Fruit fly (Drosophila melanogaster) whole organism, embryonic: ENCODE measurements around the gene Lst8.

ENCODE experiments used
- Atf3 ChIP-seq: fragments of 200-800 bp; sonication (Bioruptor generic); optimal IDR thresholded peaks from 3 replicates; lab custom pipeline; 2016; ENCODE audit warnings: missing biosample characterization, missing genetic modification characterization
- Blimp-1 ChIP-seq: fragments of 200-800 bp; sonication (Bioruptor generic); optimal IDR thresholded peaks from 3 replicates; lab custom pipeline; 2018; ENCODE audit warnings: missing biosample characterization, missing genetic modification characterization, mild to moderate bottlenecking, moderate library complexity, missing genetic modification reagents
- CG11456 ChIP-seq: fragments of 200-800 bp; sonication (Bioruptor generic); IDR thresholded peaks from 3 replicates; pipeline ENCODE4 v1.3.6; 2022; ENCODE audit warnings: missing biosample characterization, missing genetic modification characterization
- CG11560 ChIP-seq: fragments of 200-800 bp; sonication (Bioruptor generic); IDR thresholded peaks from 3 replicates; pipeline ENCODE4 v1.3.6; 2022; ENCODE audit warnings: missing biosample characterization, missing genetic modification characterization
- CG12236 ChIP-seq: fragments of 200-800 bp; sonication (Bioruptor generic); optimal IDR thresholded peaks from 2 replicates; lab custom pipeline; 2016; ENCODE audit warnings: missing biosample characterization, missing genetic modification characterization
- CG12744 ChIP-seq: fragments of 200-800 bp; sonication (Bioruptor generic); optimal IDR thresholded peaks from 2 replicates; lab custom pipeline; 2016; ENCODE audit warnings: missing biosample characterization, missing genetic modification characterization
- CG17568 ChIP-seq: fragments of 200-800 bp; sonication (Bioruptor generic); optimal IDR thresholded peaks from 2 replicates; lab custom pipeline; 2018; ENCODE audit warnings: missing biosample characterization, mild to moderate bottlenecking, missing genetic modification characterization, moderate library complexity
- CG18011 ChIP-seq: fragments of 200-800 bp; sonication (Bioruptor generic); optimal IDR thresholded peaks from 2 replicates; lab custom pipeline; 2017; ENCODE audit warnings: missing biosample characterization, missing genetic modification characterization, mild to moderate bottlenecking, moderate library complexity, missing genotype
- CG2875 ChIP-seq: fragments of 200-800 bp; sonication (Bioruptor generic); optimal IDR thresholded peaks from 2 replicates; lab custom pipeline; 2017; ENCODE audit warnings: missing biosample characterization, mild to moderate bottlenecking, missing genetic modification characterization, missing genetic modification reagents
- CG32772 ChIP-seq: fragments of 200-800 bp; sonication (Bioruptor generic); IDR thresholded peaks from 2 replicates; pipeline ENCODE4 v1.3.6; 2022; ENCODE audit warnings: missing biosample characterization, missing genetic modification characterization
- CG4282 ChIP-seq: fragments of 200-800 bp; sonication (Bioruptor generic); optimal IDR thresholded peaks from 2 replicates; lab custom pipeline; 2016; ENCODE audit warnings: missing biosample characterization, missing genetic modification characterization
- CG5180 ChIP-seq: fragments of 200-800 bp; sonication (Bioruptor generic); optimal IDR thresholded peaks from 3 replicates; lab custom pipeline; 2017; ENCODE audit warnings: missing biosample characterization, missing genetic modification characterization, mild to moderate bottlenecking, moderate library complexity, missing genetic modification reagents
- CG5245 ChIP-seq: fragments of 200-800 bp; sonication (Bioruptor generic); optimal IDR thresholded peaks from 3 replicates; lab custom pipeline; 2016; ENCODE audit warnings: missing biosample characterization, missing genetic modification characterization
- CG6272 ChIP-seq: fragments of 200-800 bp; sonication (Bioruptor generic); IDR thresholded peaks from 2 replicates; pipeline ENCODE4 v1.3.6; 2022; ENCODE audit warnings: missing biosample characterization, missing genetic modification characterization
- CG6813 ChIP-seq: fragments of 200-800 bp; sonication (Bioruptor generic); optimal IDR thresholded peaks from 2 replicates; lab custom pipeline; 2017; ENCODE audit warnings: missing biosample characterization, missing genetic modification characterization, mild to moderate bottlenecking, moderate library complexity, missing genetic modification reagents
- CG8290 ChIP-seq, 3 experiments: fragments of 200-800 bp; sonication (Bioruptor generic); optimal IDR thresholded peaks; 2 replicates each; lab custom pipeline; 2016 to 2019; ENCODE audit warnings: missing biosample characterization in 3 of 3, missing genetic modification characterization in 3 of 3, mild to moderate bottlenecking in 2 of 3, moderate library complexity in 1 of 3
- CG8944 ChIP-seq: fragments of 200-800 bp; sonication (Bioruptor generic); optimal IDR thresholded peaks from 3 replicates; lab custom pipeline; 2016; ENCODE audit warnings: missing biosample characterization, missing genetic modification characterization
- CkIIα-i1 ChIP-seq: fragments of 200-800 bp; sonication (Bioruptor generic); IDR thresholded peaks from 2 replicates; pipeline ENCODE4 v1.3.6; 2022; ENCODE audit warnings: missing biosample characterization, missing genetic modification characterization
- Deaf1 ChIP-seq: fragments of 200-800 bp; optimal IDR thresholded peaks from 3 replicates; lab custom pipeline; 2019; ENCODE audit warnings: missing biosample characterization, mild to moderate bottlenecking, missing genetic modification characterization, moderate library complexity
- Dll ChIP-seq: fragments of 200-800 bp; sonication (Bioruptor generic); IDR thresholded peaks from 4 replicates; pipeline ENCODE4 v1.3.6; 2022; ENCODE audit warnings: missing biosample characterization, missing genetic modification characterization; ENCODE audit not compliant: partially characterized antibody
- Doc2 ChIP-seq: fragments of 200-800 bp; sonication (Bioruptor generic); IDR thresholded peaks from 2 replicates; pipeline ENCODE4 v1.3.6; 2022; ENCODE audit warnings: missing biosample characterization, missing genetic modification characterization
- Ets65A ChIP-seq: fragments of 200-800 bp; sonication (Bioruptor generic); peaks from one replicate; lab custom pipeline; 2016; ENCODE audit warnings: missing biosample characterization, missing genetic modification characterization
- Fer2 ChIP-seq: fragments of 200-800 bp; sonication (Bioruptor generic); optimal IDR thresholded peaks from 2 replicates; lab custom pipeline; 2018; ENCODE audit warnings: missing biosample characterization, mild to moderate bottlenecking, missing genetic modification characterization, moderate library complexity
- Hr51 ChIP-seq, 2 experiments: fragments of 200-800 bp; sonication (Bioruptor generic); optimal IDR thresholded peaks; 2 replicates in 1 of 2; 3 replicates in 1 of 2; lab custom pipeline; 2016 to 2018; ENCODE audit warnings: missing biosample characterization in 2 of 2, missing genetic modification characterization in 2 of 2, mild to moderate bottlenecking in 1 of 2, moderate library complexity in 1 of 2
- Lpt ChIP-seq: fragments of >200 bp; optimal IDR thresholded peaks from 2 replicates; lab custom pipeline; 2018; ENCODE audit warnings: missing biosample characterization, missing genetic modification characterization
- MESR4 ChIP-seq: fragments of 200-800 bp; sonication (Bioruptor generic); optimal IDR thresholded peaks from 2 replicates; lab custom pipeline; 2018; ENCODE audit warnings: missing biosample characterization, mild to moderate bottlenecking, missing genetic modification characterization, moderate library complexity
- Mes4 ChIP-seq: fragments of 200-800 bp; sonication (Bioruptor generic); optimal IDR thresholded peaks from 2 replicates; lab custom pipeline; 2016; ENCODE audit warnings: missing biosample characterization, missing genetic modification characterization
- Opbp ChIP-seq: fragments of 200-800 bp; sonication (Bioruptor generic); IDR thresholded peaks from 3 replicates; pipeline ENCODE4 v1.3.6; 2022; ENCODE audit warnings: missing biosample characterization, missing genetic modification characterization; ENCODE audit not compliant: partially characterized antibody
- Optix ChIP-seq: fragments of 200-800 bp; sonication (Bioruptor generic); IDR thresholded peaks from 3 replicates; pipeline ENCODE4 v1.3.6; 2022; ENCODE audit warnings: missing biosample characterization, missing genetic modification characterization
- Ravus ChIP-seq: fragments of 200-800 bp; sonication (Bioruptor generic); IDR thresholded peaks from 2 replicates; pipeline ENCODE4 v1.3.6; 2022; ENCODE audit warnings: missing biosample characterization, missing genetic modification characterization
- Taf1 ChIP-seq: fragments of 200-800 bp; sonication (Bioruptor generic); IDR thresholded peaks from 2 replicates; pipeline ENCODE4 v1.3.6; 2022; ENCODE audit warnings: missing biosample characterization, missing genetic modification characterization
- Vsx1 ChIP-seq: fragments of 200-800 bp; sonication (Bioruptor generic); optimal IDR thresholded peaks from 2 replicates; lab custom pipeline; 2017; ENCODE audit warnings: missing biosample characterization, mild to moderate bottlenecking, missing genetic modification characterization, missing genetic modification reagents
- aop ChIP-seq: fragments of 200-800 bp; sonication (Bioruptor generic); IDR thresholded peaks from 2 replicates; pipeline ENCODE4 v1.3.6; 2022; ENCODE audit warnings: missing biosample characterization, missing genetic modification characterization
- bbx ChIP-seq: fragments of 200-800 bp; sonication (Bioruptor generic); IDR thresholded peaks from 2 replicates; pipeline ENCODE4 v1.3.6; 2022; ENCODE audit warnings: missing biosample characterization, missing genetic modification characterization; ENCODE audit not compliant: partially characterized antibody
- br ChIP-seq: fragments of >200 bp; optimal IDR thresholded peaks from 2 replicates; lab custom pipeline; 2017
- cg ChIP-seq: fragments of 200-800 bp; sonication (Bioruptor generic); optimal IDR thresholded peaks from 3 replicates; lab custom pipeline; 2019; ENCODE audit warnings: missing biosample characterization, mild to moderate bottlenecking, missing genetic modification characterization, moderate library complexity
- ems ChIP-seq: fragments of 200-800 bp; sonication (Bioruptor generic); optimal IDR thresholded peaks from 3 replicates; lab custom pipeline; 2016; ENCODE audit warnings: missing biosample characterization, missing genetic modification characterization
- hbn ChIP-seq: fragments of 200-800 bp; sonication (Bioruptor generic); IDR thresholded peaks from 2 replicates; pipeline ENCODE4 v1.3.6; 2022; ENCODE audit warnings: missing biosample characterization, missing genetic modification characterization; ENCODE audit not compliant: partially characterized antibody
- jigr1 ChIP-seq: fragments of 200-800 bp; sonication (Bioruptor generic); IDR thresholded peaks from 3 replicates; pipeline ENCODE4 v1.3.6; 2022; ENCODE audit warnings: missing biosample characterization, missing genetic modification characterization
- luna ChIP-seq: fragments of 200-800 bp; sonication (Bioruptor generic); optimal IDR thresholded peaks from 2 replicates; lab custom pipeline; 2016; ENCODE audit warnings: missing biosample characterization, missing genetic modification characterization
- otp ChIP-seq: fragments of 200-800 bp; sonication (Bioruptor generic); IDR thresholded peaks from 3 replicates; pipeline ENCODE4, ENCODE4 v1.3.6; 2022; ENCODE audit warnings: missing biosample characterization, missing genetic modification characterization
- phol ChIP-seq: fragments of 200-800 bp; sonication (Bioruptor generic); optimal IDR thresholded peaks from 3 replicates; lab custom pipeline; 2018; ENCODE audit warnings: missing biosample characterization, mild to moderate bottlenecking, missing genetic modification characterization, moderate library complexity
- seq ChIP-seq: fragments of 200-800 bp; sonication (Bioruptor generic); IDR thresholded peaks from 2 replicates; pipeline ENCODE4 v1.3.6; 2022; ENCODE audit warnings: missing biosample characterization, missing genetic modification characterization
- sna ChIP-seq: fragments of 200-800 bp; sonication (Bioruptor generic); IDR thresholded peaks from 2 replicates; pipeline ENCODE4 v1.3.6; 2022; ENCODE audit warnings: missing biosample characterization, missing genetic modification characterization; ENCODE audit not compliant: partially characterized antibody
- sr ChIP-seq: fragments of 200-800 bp; sonication (Bioruptor generic); IDR thresholded peaks from 3 replicates; pipeline ENCODE4 v1.3.6; 2022; ENCODE audit warnings: missing biosample characterization, missing genetic modification characterization
- tll ChIP-seq, 2 experiments: fragments of 200-800 bp in 1 of 2; fragments of >200 bp in 1 of 2; sonication (Bioruptor generic) in 1 of 2; optimal IDR thresholded peaks; 2 replicates each; lab custom pipeline; 2017 to 2019; ENCODE audit warnings: missing biosample characterization in 2 of 2, missing genetic modification characterization in 2 of 2, mild to moderate bottlenecking in 1 of 2, moderate library complexity in 1 of 2
- twi ChIP-seq: fragments of 200-800 bp; optimal IDR thresholded peaks from 2 replicates; lab custom pipeline; 2019; ENCODE audit warnings: missing biosample characterization, mild to moderate bottlenecking, missing genetic modification characterization, moderate library complexity
- unc-4 ChIP-seq: fragments of 200-800 bp; sonication (Bioruptor generic); IDR thresholded peaks from 2 replicates; pipeline ENCODE4 v1.3.6; 2022; ENCODE audit warnings: missing biosample characterization, missing genetic modification characterization; ENCODE audit not compliant: partially characterized antibody

Lst8 gene

dm6 chrX:9578696-9579509 is 26.9 kb downstream of the Lst8 start (continued):
- TF ChIP-seq Optix (GFP tag; lab: Robert Waterston, UW) (peak; percentile 99), Ets65A (GFP tag; lab: Kevin White, UChicago) (peak; percentile 100), cg (GFP tag; lab: Kevin White, UChicago) (no peak), Lpt (GFP tag; lab: Kevin White, UChicago) (no peak), br (lab: Kevin White, UChicago) (no peak), unc-4 (GFP tag; lab: Robert Waterston, UW) (no peak), CkIIα-i1 (peak; percentile 85), Blimp-1 (GFP tag; lab: Kevin White, UChicago) (peak; percentile 98), CG5245 (GFP tag; lab: Kevin White, UChicago) (peak; percentile 98), Mes4 (peak; percentile 98), CG5180 (GFP tag; lab: Kevin White, UChicago) (peak; percentile 90), CG2875 (GFP tag; lab: Kevin White, UChicago) (peak; percentile 99), CG18011 (peak; percentile 89), CG8944 (GFP tag; lab: Kevin White, UChicago) (peak; percentile 98), Opbp (no peak), CG32772 (GFP tag; lab: Robert Waterston, UW) (peak; percentile 99), phol (tag; lab: Kevin White, UChicago) (peak; percentile 98), ems (GFP tag; lab: Kevin White, UChicago) (peak; percentile 99), CG11560 (tag; lab: Robert Waterston, UW) (peak; percentile 92), luna (GFP tag; lab: Kevin White, UChicago) (peak; percentile 86), Deaf1 (peak; percentile 74), jigr1 (GFP tag; lab: Robert Waterston, UW) (peak; percentile 97), CG6272 (GFP tag; lab: Robert Waterston, UW) (peak; percentile 98), CG12236 (GFP tag; lab: Kevin White, UChicago) (peak; percentile 96), hbn (GFP tag; lab: Robert Waterston, UW) (no peak), otp (peak; percentile 99), Taf1 (GFP tag; lab: Robert Waterston, UW) (peak; percentile 96), Fer2 (tag; lab: Kevin White, UChicago) (peak; percentile 91), sna (GFP tag; lab: Robert Waterston, UW) (no peak), aop (GFP tag; lab: Robert Waterston, UW) (peak; percentile 98), CG6813 (GFP tag; lab: Kevin White, UChicago) (peak; percentile 97), Doc2 (GFP tag; lab: Robert Waterston, UW) (peak; percentile 89), CG11456 (GFP tag; lab: Robert Waterston, UW) (peak; percentile 99), Dll (no peak), Vsx1 (GFP tag; lab: Kevin White, UChicago) (peak; percentile 95), sr (GFP tag; lab: Robert Waterston, UW) (peak; percentile 95), bbx (GFP tag; lab: Robert Waterston, UW) (no peak), tll (GFP tag; optimal IDR thresholded peaks at IDR 0.05; lab: Kevin White, UChicago) (peak in 1 of 2 experiments; percentile 65), CG4282 (GFP tag; lab: Kevin White, UChicago) (peak; percentile 95), CG8290 (GFP tag; optimal IDR thresholded peaks at IDR 0.05; lab: Kevin White, UChicago) (peak; percentile 93), CG8290 (tag; optimal IDR thresholded peaks at IDR 0.05; lab: Kevin White, UChicago) (peak; percentile 41 to 99), MESR4 (GFP tag; lab: Kevin White, UChicago) (peak; percentile 77), Atf3 (GFP tag; lab: Kevin White, UChicago) (peak; percentile 98), twi (tag; lab: Kevin White, UChicago) (peak; percentile 96), Ravus (GFP tag; lab: Robert Waterston, UW) (peak; percentile 94), CG17568 (GFP tag; lab: Kevin White, UChicago) (peak; percentile 94), CG12744 (peak; percentile 95), Hr51 (GFP tag; optimal IDR thresholded peaks at IDR 0.05; lab: Kevin White, UChicago) (peak; percentile 95 to 98), seq (GFP tag; lab: Robert Waterston, UW) (peak; percentile 97)
